Worm (Caenorhabditis elegans): ENCODE data around the gene T16G1.6.

The T16G1.6 gene

DNA sequence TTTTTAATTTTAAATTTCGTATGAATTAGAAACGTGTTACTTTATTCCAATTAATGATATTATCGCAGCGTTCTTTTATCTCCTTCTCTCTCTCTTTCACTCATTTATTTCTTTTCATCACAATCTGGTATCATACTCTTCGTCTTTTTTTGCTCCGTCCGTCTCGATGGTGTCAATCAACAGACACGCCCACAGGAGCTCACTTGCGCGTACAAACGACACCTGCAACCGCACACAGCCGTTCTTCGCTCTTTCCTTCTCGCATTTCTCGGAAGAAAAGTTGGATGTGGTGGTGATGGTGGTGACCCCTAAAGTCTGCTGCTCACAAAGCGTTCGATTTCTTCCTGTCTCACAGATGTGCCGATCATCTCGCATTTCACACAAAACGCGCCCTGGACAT, 28.4 kb downstream of the T16G1.6 start:
- no peak for TF ChIP-seq ceh-90 (tag; optimal IDR thresholded peaks at IDR 0.05)
- TF ChIP-seq efl-3 (GFP tag; optimal IDR thresholded peaks at IDR 0.05): no peak
- no peak for TF ChIP-seq blmp-1 (tag; optimal IDR thresholded peaks at IDR 0.05)
- TF ChIP-seq lin-14 (GFP tag; optimal IDR thresholded peaks at IDR 0.05): no peak
- TF ChIP-seq unc-62 (GFP tag; optimal IDR thresholded peaks at IDR 0.05): no peak
- TF ChIP-seq lin-15B (tag; optimal IDR thresholded peaks at IDR 0.05): no peak
- TF ChIP-seq tlp-1 (tag; optimal IDR thresholded peaks at IDR 0.05): no peak
- no peak for TF ChIP-seq swsn-7 (tag; optimal IDR thresholded peaks at IDR 0.05)
- TF ChIP-seq sptf-1 (tag; optimal IDR thresholded peaks at IDR 0.05): no peak
- no peak for TF ChIP-seq nhr-84 (tag; optimal IDR thresholded peaks at IDR 0.05)
- no peak for TF ChIP-seq pag-3 (tag; optimal IDR thresholded peaks at IDR 0.05; ENCODE audit: borderline replicate concordance, insufficient read depth)
- TF ChIP-seq lin-35 (GFP tag; optimal IDR thresholded peaks at IDR 0.05): no peak
- no peak for TF ChIP-seq ztf-11 (tag; optimal IDR thresholded peaks at IDR 0.05)
- TF ChIP-seq hlh-4 (tag; optimal IDR thresholded peaks at IDR 0.05): no peak
- no peak for TF ChIP-seq ceh-8 (GFP tag; optimal IDR thresholded peaks at IDR 0.05)
- TF ChIP-seq efl-1 (optimal IDR thresholded peaks at IDR 0.05): no peak
- no peak for TF ChIP-seq efl-1 (GFP tag; optimal IDR thresholded peaks at IDR 0.05 in 1 of 2)
- no peak for TF ChIP-seq C16A3.4 (tag; optimal IDR thresholded peaks at IDR 0.05)
- no peak for TF ChIP-seq C34B4.2 (tag; optimal IDR thresholded peaks at IDR 0.05)
- no peak for TF ChIP-seq lin-13 (GFP tag; optimal IDR thresholded peaks at IDR 0.05)
- no peak for TF ChIP-seq aly-2 (tag; optimal IDR thresholded peaks at IDR 0.05)

DNA sequence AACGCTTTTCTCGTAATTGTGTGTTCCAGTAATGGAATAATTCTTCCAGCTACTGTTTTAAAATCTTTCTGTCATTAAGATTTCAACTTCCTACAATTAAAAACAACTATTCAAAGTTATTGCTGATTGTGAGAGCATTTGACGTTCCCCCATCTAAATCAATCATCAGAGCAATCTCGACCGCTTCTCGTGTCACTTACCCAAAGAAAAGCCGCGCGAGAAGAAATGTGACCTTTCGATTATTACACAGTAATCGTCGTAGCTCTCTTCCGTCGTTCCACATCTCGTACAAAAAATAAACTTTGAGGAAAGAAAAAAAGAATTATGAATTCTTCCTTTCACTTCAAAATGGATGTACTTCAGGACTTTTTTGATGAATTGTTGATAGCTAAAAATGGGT, 29.5 kb downstream of the T16G1.6 start:
- TF ChIP-seq C34B4.2 (tag; optimal IDR thresholded peaks at IDR 0.05): no peak
- TF ChIP-seq efl-3 (GFP tag; optimal IDR thresholded peaks at IDR 0.05): no peak
- TF ChIP-seq pqm-1 (tag; optimal IDR thresholded peaks at IDR 0.05): no peak
- TF ChIP-seq pax-3 (tag; optimal IDR thresholded peaks at IDR 0.05): no peak
- TF ChIP-seq hlh-17 (GFP tag; optimal IDR thresholded peaks at IDR 0.05; ENCODE audit: borderline replicate concordance): no peak
- TF ChIP-seq ceh-88 (GFP tag; IDR thresholded peaks at IDR 0.05): no peak
- no peak for TF ChIP-seq unc-98 (GFP tag; IDR thresholded peaks at IDR 0.05)

DNA sequence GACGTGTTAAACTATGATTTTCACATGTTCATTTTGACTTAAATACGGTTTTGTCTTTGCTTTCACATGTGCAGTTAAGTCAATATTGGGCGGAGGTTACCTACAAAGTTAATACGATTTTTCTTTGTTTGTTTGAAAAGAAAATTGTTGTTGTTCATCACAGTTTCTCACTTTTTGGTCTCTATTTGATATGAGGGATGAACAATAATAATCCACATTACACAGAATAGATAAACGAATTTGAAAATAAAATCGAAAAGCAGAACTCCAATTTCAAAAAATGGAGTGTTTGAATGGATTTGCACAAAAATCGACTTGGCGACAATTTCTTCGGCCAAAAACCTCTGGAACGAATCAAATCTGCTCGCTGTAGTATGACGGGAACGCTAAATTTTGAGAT, 30.2 kb downstream of the T16G1.6 start, which contains the start of gene ttr-29:
TSS of gene ttr-29 (minus strand) at position 101 of the 400 bp plus-strand sequence.
- TF ChIP-seq ceh-63 (GFP tag; optimal IDR thresholded peaks at IDR 0.05) (no peak), unc-98 (GFP tag; IDR thresholded peaks at IDR 0.05) (no peak), nhr-85 (tag) (no peak), zip-4 (GFP tag; optimal IDR thresholded peaks at IDR 0.05) (no peak), elt-3 (tag; optimal IDR thresholded peaks at IDR 0.05) (no peak), ceh-88 (GFP tag; IDR thresholded peaks at IDR 0.05) (no peak), sup-37 (GFP tag; optimal IDR thresholded peaks at IDR 0.05) (no peak), efl-3 (GFP tag; optimal IDR thresholded peaks at IDR 0.05) (no peak), nhr-90 (tag; optimal IDR thresholded peaks at IDR 0.05; ENCODE audit: poor library complexity) (no peak), fkh-4 (tag; optimal IDR thresholded peaks at IDR 0.05; ENCODE audit: borderline replicate concordance) (no peak), ztf-11 (tag; optimal IDR thresholded peaks at IDR 0.05) (no peak)

DNA sequence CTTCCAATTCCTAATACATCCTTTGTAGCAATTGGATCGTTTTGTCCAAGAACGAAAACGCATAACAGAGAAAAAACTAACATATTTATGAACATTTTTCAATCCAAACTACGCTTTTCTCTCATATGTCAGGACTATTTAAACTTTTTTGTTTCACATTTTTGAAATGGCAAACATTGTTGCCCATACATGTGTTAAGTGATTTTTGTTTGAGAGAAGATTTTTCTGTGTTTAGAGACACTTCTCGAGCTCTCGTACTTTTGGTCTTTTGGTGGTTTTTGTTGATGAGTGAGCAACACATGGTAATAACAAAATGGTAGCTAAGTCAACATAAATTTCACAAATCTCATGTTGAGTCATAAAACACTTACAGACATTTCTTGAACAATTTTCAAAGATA, 31.9 kb downstream of the T16G1.6 start, which contains the start of gene ttr-28:
TSS of gene ttr-28 (minus strand) at position 101 of the 400 bp plus-strand sequence.
- no peak for TF ChIP-seq elt-2 (tag; optimal IDR thresholded peaks at IDR 0.05)

DNA sequence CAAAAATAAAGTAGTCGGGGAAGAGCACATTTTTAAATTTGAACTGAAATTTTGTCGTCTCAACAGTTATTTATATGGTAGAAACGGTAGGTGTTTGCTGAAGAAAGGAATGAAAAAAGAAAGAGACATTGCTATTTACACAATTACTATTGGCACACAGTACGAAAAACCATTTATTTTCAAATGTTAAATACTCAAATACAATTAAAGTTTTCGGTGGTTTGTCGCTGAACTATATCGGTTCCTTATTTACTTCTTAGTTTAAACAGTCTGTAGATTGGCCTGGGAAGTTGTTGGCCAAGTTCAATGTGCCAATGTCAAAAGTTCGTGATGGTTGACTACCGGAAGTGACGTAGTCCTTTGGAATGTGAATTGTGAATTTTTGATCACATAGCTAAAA, 32.9 kb downstream of the T16G1.6 start, which contains the start of gene ttr-27:
TSS of gene ttr-27 (minus strand) at position 45 of the 400 bp plus-strand sequence.
- TF ChIP-seq nhr-84 (tag; optimal IDR thresholded peaks at IDR 0.05) (no peak), lin-14 (GFP tag; optimal IDR thresholded peaks at IDR 0.05) (peak; percentile 34), efl-1 (optimal IDR thresholded peaks at IDR 0.05) (no peak), efl-1 (GFP tag; optimal IDR thresholded peaks at IDR 0.05 in 1 of 2) (peak in 1 of 2 experiments; percentile 12), tbx-2 (tag; optimal IDR thresholded peaks at IDR 0.05) (peak; percentile 36), nhr-28 (tag; optimal IDR thresholded peaks at IDR 0.05) (no peak), nhr-77 (tag; optimal IDR thresholded peaks at IDR 0.05) (peak; percentile 23), unc-62 (GFP tag; optimal IDR thresholded peaks at IDR 0.05) (no peak), lir-3 (tag; optimal IDR thresholded peaks at IDR 0.05; ENCODE audit: poor library complexity) (no peak)

Data from whole organism, L1 larva.